Fruit fly (Drosophila melanogaster): Measurements from ENCODE around the gene CG33630.

DNA sequence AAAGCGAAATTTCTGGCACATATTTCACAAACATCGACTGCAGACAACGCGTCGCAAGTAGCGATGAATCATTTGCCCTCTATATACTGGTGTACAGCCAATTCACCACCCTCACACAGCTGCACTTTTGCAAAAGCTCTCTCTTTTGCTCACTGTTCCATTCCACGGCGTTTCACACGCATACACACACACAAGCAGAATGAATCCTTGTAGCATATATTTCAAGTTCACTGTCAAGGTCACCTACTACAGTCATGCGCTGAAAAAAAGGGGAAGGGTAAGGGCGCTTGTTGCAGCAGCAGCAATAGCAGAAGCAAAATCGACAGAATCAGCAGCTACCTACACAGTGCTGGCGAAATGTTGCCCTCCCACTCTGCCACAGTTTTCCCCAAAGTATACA lies 18.3 kb downstream of the CG33630 start:
- no peak for TF ChIP-seq stwl (tag; optimal IDR thresholded peaks at IDR 0.05)
- no peak for TF ChIP-seq prd (optimal IDR thresholded peaks at IDR 0.05)
- no peak for TF ChIP-seq prd (GFP tag; IDR thresholded peaks at IDR 0.05)
- no peak for TF ChIP-seq CG34376 (GFP tag; optimal IDR thresholded peaks at IDR 0.05)
- TF ChIP-seq YL-1 (GFP tag; optimal IDR thresholded peaks at IDR 0.05): no peak
- TF ChIP-seq jing (GFP tag; optimal IDR thresholded peaks at IDR 0.05): no peak
- TF ChIP-seq Stat92E (GFP tag; optimal IDR thresholded peaks at IDR 0.05): no peak
- no peak for TF ChIP-seq ssp (GFP tag; IDR thresholded peaks at IDR 0.05)
- no peak for TF ChIP-seq Sox102F (GFP tag; optimal IDR thresholded peaks at IDR 0.05)
- TF ChIP-seq Neu2 (GFP tag; optimal IDR thresholded peaks at IDR 0.05; ENCODE audit: borderline replicate concordance): no peak

Measured in whole organism, embryonic.